Worm (Caenorhabditis elegans): Measurements from ENCODE around the gene srg-69.

srg-69 gene

DNA sequence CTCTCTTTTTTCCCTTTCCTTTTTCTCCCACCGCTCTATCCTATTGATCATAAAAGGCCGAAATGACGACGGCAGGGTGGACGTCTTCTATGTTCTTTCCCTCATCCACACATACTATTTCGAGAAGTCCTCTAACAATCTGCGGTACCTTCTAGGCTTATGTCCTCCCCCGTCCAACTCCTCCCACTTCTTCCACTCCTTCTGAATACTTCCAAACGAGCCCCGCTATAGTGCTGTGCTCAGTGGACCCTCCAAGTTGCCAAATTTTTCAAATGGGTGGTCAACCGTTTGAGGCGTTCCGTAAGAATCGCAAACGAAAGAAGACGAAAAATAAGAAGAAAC lies 19.5 kb upstream of the srg-69 start (continued):
- no peak for TF ChIP-seq ahr-1 (tag; optimal IDR thresholded peaks at IDR 0.05)
- TF ChIP-seq zip-5 (tag; optimal IDR thresholded peaks at IDR 0.05) = no peak

DNA sequence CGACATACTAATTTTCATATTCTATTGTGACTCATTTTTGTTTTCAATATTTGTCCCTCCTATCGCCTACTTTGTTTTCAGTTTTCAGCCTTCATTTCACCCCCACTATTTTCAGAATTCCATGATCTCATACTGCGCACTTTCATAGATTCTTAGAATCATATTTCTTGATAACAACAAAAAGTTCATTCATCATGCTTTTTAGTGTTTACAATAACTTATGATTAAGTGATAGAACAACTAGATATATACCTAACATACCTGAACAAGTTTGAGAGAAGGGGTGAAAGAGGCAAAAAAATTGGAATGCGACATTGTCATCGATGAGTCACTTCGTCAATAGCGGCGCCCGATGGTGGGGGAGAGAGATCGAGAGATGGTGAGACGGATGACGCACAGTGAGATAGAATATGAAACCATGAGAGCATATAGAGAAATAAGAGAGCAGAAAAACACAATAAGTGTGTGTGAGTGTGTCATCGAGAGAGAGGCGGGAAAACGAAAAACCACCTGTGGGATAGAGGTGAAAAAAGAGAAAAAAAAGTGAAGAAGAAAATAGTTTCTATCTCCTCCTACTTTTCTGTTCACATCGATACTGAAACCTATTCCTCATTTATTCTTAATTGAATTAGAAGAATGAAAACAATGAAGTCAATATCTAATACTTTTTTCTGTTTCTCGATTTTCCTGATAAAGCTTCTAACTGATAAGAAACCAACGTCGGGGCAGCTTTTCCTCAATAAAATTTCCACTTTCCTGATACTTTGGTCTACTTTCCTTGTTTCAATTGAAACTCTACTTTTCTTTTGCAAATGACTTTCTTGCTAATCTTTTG lies 18.6 kb upstream of the srg-69 start:
- TF ChIP-seq elt-2 (tag; optimal IDR thresholded peaks at IDR 0.05) (peak; percentile 64), unc-55 (GFP tag; optimal IDR thresholded peaks at IDR 0.05) (peak; percentile 35), hlh-8 (tag; optimal IDR thresholded peaks at IDR 0.05) (no peak), ama-1 (optimal IDR thresholded peaks at IDR 0.05) (peak; percentile 15), tbx-2 (tag; optimal IDR thresholded peaks at IDR 0.05) (peak; percentile 56), dmd-4 (tag; optimal IDR thresholded peaks at IDR 0.05; ENCODE audit: borderline replicate concordance) (no peak), hlh-30 (tag; optimal IDR thresholded peaks at IDR 0.05; ENCODE audit: insufficient read depth) (no peak), F13H6.1 (tag; optimal IDR thresholded peaks at IDR 0.05) (peak; percentile 28), unc-42 (tag; optimal IDR thresholded peaks at IDR 0.05) (peak; percentile 52), ceh-34 (tag; optimal IDR thresholded peaks at IDR 0.05) (peak; percentile 33), nfya-1 (tag; optimal IDR thresholded peaks at IDR 0.05) (peak; percentile 54), pqm-1 (tag; optimal IDR thresholded peaks at IDR 0.05) (peak; percentile 30), ceh-18 (tag; optimal IDR thresholded peaks at IDR 0.05) (peak; percentile 71), ceh-31 (tag; optimal IDR thresholded peaks at IDR 0.05) (peak; percentile 62)

- TF ChIP-seq syd-9 (tag; optimal IDR thresholded peaks at IDR 0.05) (no peak), pax-1 (tag; optimal IDR thresholded peaks at IDR 0.05) (no peak), nhr-232 (tag; optimal IDR thresholded peaks at IDR 0.05) (no peak), pqm-1 (tag; optimal IDR thresholded peaks at IDR 0.05) (no peak), nfya-1 (tag; optimal IDR thresholded peaks at IDR 0.05) (no peak), ceh-22 (tag; optimal IDR thresholded peaks at IDR 0.05) (no peak), fkh-6 (tag; optimal IDR thresholded peaks at IDR 0.05) (no peak), ceh-2 (tag; optimal IDR thresholded peaks at IDR 0.05) (no peak), gmeb-2 (tag; optimal IDR thresholded peaks at IDR 0.05) (no peak), lin-11 (tag; optimal IDR thresholded peaks at IDR 0.05) (no peak), unc-55 (GFP tag; optimal IDR thresholded peaks at IDR 0.05) (no peak)
These were observed 18.0 kb upstream of the srg-69 start for ce11 chrII:5337495-5337840.

- TF ChIP-seq unc-86 (tag; optimal IDR thresholded peaks at IDR 0.05) (no peak), hlh-30 (tag; optimal IDR thresholded peaks at IDR 0.05; ENCODE audit: insufficient read depth) (peak; percentile 0)
These were observed 17.2 kb upstream of the srg-69 start for ce11 chrII:5338301-5338700.

DNA sequence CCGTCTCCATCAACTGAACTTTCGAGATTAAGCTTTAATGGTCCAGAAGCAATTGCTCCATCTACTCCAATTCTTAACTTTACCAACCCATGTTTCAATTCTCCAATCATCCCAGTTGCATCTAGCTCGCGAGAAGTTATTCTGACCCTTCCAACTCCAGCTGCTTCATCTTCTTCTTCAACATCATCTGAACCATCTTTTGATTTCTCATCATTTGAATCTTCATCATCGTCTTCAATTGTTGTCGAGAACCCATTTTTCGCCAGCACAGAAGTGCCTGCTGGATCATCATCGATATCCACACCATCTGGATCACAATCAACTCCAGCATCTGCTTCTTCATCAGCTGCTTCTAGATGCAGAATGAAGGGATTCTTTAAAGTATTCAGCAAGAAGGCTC lies 15.9 kb upstream of the srg-69 start:
- TF ChIP-seq ttx-3 (tag; optimal IDR thresholded peaks at IDR 0.05) (no peak), hlh-13 (GFP tag; optimal IDR thresholded peaks at IDR 0.05) (no peak), ceh-22 (tag; optimal IDR thresholded peaks at IDR 0.05) (no peak), tbx-2 (tag; optimal IDR thresholded peaks at IDR 0.05) (no peak), elt-4 (tag; optimal IDR thresholded peaks at IDR 0.05) (no peak), pax-1 (tag; optimal IDR thresholded peaks at IDR 0.05) (no peak), ets-4 (tag; optimal IDR thresholded peaks at IDR 0.05) (no peak), ceh-34 (tag; optimal IDR thresholded peaks at IDR 0.05) (no peak), pha-4 (tag; optimal IDR thresholded peaks at IDR 0.05) (no peak)

DNA sequence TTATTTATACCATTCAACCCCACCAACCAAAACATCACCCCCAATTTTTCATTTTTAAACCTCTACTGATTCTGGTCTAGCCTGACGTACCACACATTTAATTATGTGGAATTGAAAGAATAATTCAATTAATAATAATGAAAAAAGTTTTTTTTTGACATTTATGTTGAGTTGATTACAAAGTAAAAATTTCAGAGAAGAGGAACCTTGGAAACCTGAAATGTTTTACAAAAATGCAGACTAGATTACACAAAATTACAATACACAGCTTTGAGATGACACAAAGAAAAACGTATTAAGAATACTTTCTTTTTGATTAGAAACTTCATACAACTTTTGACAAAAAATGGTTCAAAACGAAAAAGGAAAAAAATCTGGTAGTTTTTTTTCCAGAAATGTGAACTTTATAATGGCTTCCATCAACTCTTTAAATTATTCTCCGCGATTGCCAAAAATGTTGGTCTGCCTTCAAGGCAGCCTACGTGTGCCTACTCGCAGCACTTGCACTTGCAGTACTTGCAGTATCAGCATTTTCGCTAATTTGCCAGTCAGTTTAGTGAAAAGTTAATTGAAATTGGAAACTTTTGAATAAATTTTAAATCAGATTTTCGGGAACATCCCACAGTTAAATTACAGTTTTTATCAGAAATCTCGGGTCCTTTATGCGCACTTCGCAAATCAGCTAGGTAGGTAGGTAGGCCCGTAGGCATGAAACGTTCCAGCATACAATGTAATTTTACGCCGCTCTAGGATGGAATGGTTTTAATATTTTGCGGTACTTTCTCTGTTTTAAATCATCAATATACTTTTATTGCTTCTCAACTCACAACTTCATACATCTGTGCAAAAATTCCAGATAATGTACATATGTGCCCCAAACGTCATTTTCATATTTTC lies 14.6 kb upstream of the srg-69 start:
- TF ChIP-seq pha-4 (tag; optimal IDR thresholded peaks at IDR 0.05) = no peak
- TF ChIP-seq C38D4.7 (GFP tag; optimal IDR thresholded peaks at IDR 0.05) = no peak
- peak; percentile 19 for TF ChIP-seq gmeb-2 (tag; optimal IDR thresholded peaks at IDR 0.05)
- TF ChIP-seq ceh-9 (tag; optimal IDR thresholded peaks at IDR 0.05) = no peak

All from whole organism, late embryonic.